Fruit fly (Drosophila melanogaster): Measurements from ENCODE around the gene zpg.

zpg gene

dm6 chr3L:6576709-6577108, 29.1 kb downstream of the zpg start (continued):
- TF ChIP-seq pnt (GFP tag; optimal IDR thresholded peaks at IDR 0.05) (peak; percentile 39), CHES-1-like (GFP tag; optimal IDR thresholded peaks at IDR 0.05) (peak; percentile 25), unpg (GFP tag; optimal IDR thresholded peaks at IDR 0.05) (peak; percentile 69), zfh1 (GFP tag; IDR thresholded peaks at IDR 0.05) (peak; percentile 68; the same call in 1 of the 3 replicates), CG2712 (tag; optimal IDR thresholded peaks at IDR 0.05) (no peak), Hmx (GFP tag; optimal IDR thresholded peaks at IDR 0.05) (no peak), B-H2 (GFP tag; optimal IDR thresholded peaks at IDR 0.05) (no peak), mirr (GFP tag; optimal IDR thresholded peaks at IDR 0.05) (no peak), tio (GFP tag; optimal IDR thresholded peaks at IDR 0.05) (peak; percentile 38), kni (GFP tag; optimal IDR thresholded peaks at IDR 0.05) (no peak), Ravus (GFP tag; IDR thresholded peaks at IDR 0.05) (no peak), dmrt99B (tag; optimal IDR thresholded peaks at IDR 0.05) (peak; percentile 87), Dll (GFP tag; IDR thresholded peaks at IDR 0.05; ENCODE audit: partially characterized antibody) (no peak), CrebB (tag; optimal IDR thresholded peaks at IDR 0.05) (peak; percentile 27), br (optimal IDR thresholded peaks at IDR 0.05) (no peak), crc (GFP tag; optimal IDR thresholded peaks at IDR 0.05) (peak; percentile 36), CG6654 (GFP tag; optimal IDR thresholded peaks at IDR 0.05) (no peak), jumu (GFP tag; optimal IDR thresholded peaks at IDR 0.05) (no peak), CG11247 (GFP tag; IDR thresholded peaks at IDR 0.05) (0 out of 2 replicates have a peak, but pooled peaks have one; percentile 44), CG31388 (GFP tag; optimal IDR thresholded peaks at IDR 0.05) (no peak), CG15011 (GFP tag; optimal IDR thresholded peaks at IDR 0.05) (peak; percentile 27), Oaz (GFP tag; IDR thresholded peaks at IDR 0.05) (peak; percentile 44; the same call in 1 of the 2 replicates), Drgx (GFP tag; IDR thresholded peaks at IDR 0.05) (peak; percentile 78), tgo (GFP tag; IDR thresholded peaks at IDR 0.05) (peak; percentile 73), CG13775 (GFP tag; optimal IDR thresholded peaks at IDR 0.05) (no peak), hbn (GFP tag; IDR thresholded peaks at IDR 0.05; ENCODE audit: partially characterized antibody) (no peak), slou (GFP tag; optimal IDR thresholded peaks at IDR 0.05) (no peak), aop (GFP tag; IDR thresholded peaks at IDR 0.05) (no peak), zen2 (GFP tag; IDR thresholded peaks at IDR 0.05; ENCODE audit: partially characterized antibody) (no peak), HLH4C (GFP tag; IDR thresholded peaks at IDR 0.05; ENCODE audit: partially characterized antibody) (no peak), sens-2 (GFP tag; IDR thresholded peaks at IDR 0.05) (peak; percentile 51; the same call in 1 of the 2 replicates), CG15479 (GFP tag; optimal IDR thresholded peaks at IDR 0.05) (no peak), CG7928 (GFP tag; optimal IDR thresholded peaks at IDR 0.05) (no peak), eve (GFP tag; optimal IDR thresholded peaks at IDR 0.05) (peak in 1 of 2 experiments; percentile 66), sd (tag; optimal IDR thresholded peaks at IDR 0.05) (no peak), Meics (GFP tag; optimal IDR thresholded peaks at IDR 0.05) (peak; percentile 68), Deaf1 (tag; optimal IDR thresholded peaks at IDR 0.05) (no peak), CG2116 (GFP tag; optimal IDR thresholded peaks at IDR 0.05) (no peak), B-H1 (GFP tag; IDR thresholded peaks at IDR 0.05) (peak; percentile 65), Hr39 (optimal IDR thresholded peaks at IDR 0.05) (no peak), CG11723 (GFP tag; optimal IDR thresholded peaks at IDR 0.05) (peak; percentile 45), prd (optimal IDR thresholded peaks at IDR 0.05) (no peak), prd (GFP tag; IDR thresholded peaks at IDR 0.05) (peak; percentile 79), ERR (GFP tag; optimal IDR thresholded peaks at IDR 0.05) (peak; percentile 48), CG10147 (GFP tag; optimal IDR thresholded peaks at IDR 0.05) (peak; percentile 31), Ssrp (tag; optimal IDR thresholded peaks at IDR 0.05) (peak; percentile 67), CG33557 (GFP tag; optimal IDR thresholded peaks at IDR 0.05) (no peak), lab (GFP tag; optimal IDR thresholded peaks at IDR 0.05) (peak; percentile 81), sim (GFP tag; IDR thresholded peaks at IDR 0.05) (no peak), CG14667 (GFP tag; IDR thresholded peaks at IDR 0.05) (peak; percentile 37), tup (GFP tag; optimal IDR thresholded peaks at IDR 0.05) (no peak), Hr78 (GFP tag; optimal IDR thresholded peaks at IDR 0.05) (peak in 1 of 2 experiments; percentile 84)

Measured in whole organism, embryonic.